Worm (Caenorhabditis elegans): ENCODE measurements around the gene srx-13.

ce11 chrIV:1163126-1163525 is 44.7 kb upstream of the srx-13 start, which contains the start of gene C50A2.7:
- no peak for TF ChIP-seq nhr-6 (tag; optimal IDR thresholded peaks at IDR 0.05)
- TF ChIP-seq ama-1 (optimal IDR thresholded peaks at IDR 0.05): no peak
- no peak for TF ChIP-seq lin-13 (GFP tag; optimal IDR thresholded peaks at IDR 0.05)
- no peak for TF ChIP-seq R02D3.7 (tag; optimal IDR thresholded peaks at IDR 0.05)
- no peak for TF ChIP-seq elt-3 (tag; optimal IDR thresholded peaks at IDR 0.05)
- TF ChIP-seq lin-11 (tag; optimal IDR thresholded peaks at IDR 0.05): no peak
- no peak for TF ChIP-seq nhr-25 (tag; optimal IDR thresholded peaks at IDR 0.05)
- TF ChIP-seq nhr-237 (tag; optimal IDR thresholded peaks at IDR 0.05): no peak
- no peak for TF ChIP-seq nhr-11 (tag; optimal IDR thresholded peaks at IDR 0.05)
- TF ChIP-seq aly-2 (tag; optimal IDR thresholded peaks at IDR 0.05): no peak

Measured in whole organism, L2 larva.